Worm (Caenorhabditis elegans) whole organism, L1 larva: Measurements from ENCODE around the gene srh-147.

Source experiments
- ama-1 ChIP-seq: fragments of 150-350 bp; optimal IDR thresholded peaks from 2 replicates; lab custom pipeline; 2014
- ceh-82 ChIP-seq, 3 experiments: fragments of 150-350 bp in 1 of 3; sonication (generic microtip) in 2 of 3; optimal IDR thresholded peaks; 2 replicates each; lab custom pipeline; 2014 to 2017; ENCODE audit warnings: missing biosample characterization in 3 of 3, missing genetic modification characterization in 3 of 3
- egl-13 ChIP-seq: sonication (generic microtip); optimal IDR thresholded peaks from 2 replicates; lab custom pipeline; 2016; ENCODE audit warnings: missing genotype, missing genetic modification reagents, missing genetic modification characterization, missing compliant biosample characterization
- jun-1 ChIP-seq: fragments of 150-350 bp; optimal IDR thresholded peaks from 2 replicates; lab custom pipeline; 2014; ENCODE audit warnings: missing biosample characterization, missing genetic modification reagents, missing genetic modification characterization
- lin-13 ChIP-seq: fragments of 150-350 bp; optimal IDR thresholded peaks from 2 replicates; lab custom pipeline; 2014; ENCODE audit warnings: missing biosample characterization, missing genetic modification reagents, missing genetic modification characterization
- mep-1 ChIP-seq: fragments of 150-350 bp; optimal IDR thresholded peaks from 2 replicates; lab custom pipeline; 2014; ENCODE audit warnings: missing biosample characterization, missing genetic modification characterization
- nhr-11 ChIP-seq: fragments of 150-350 bp; optimal IDR thresholded peaks from 2 replicates; lab custom pipeline; 2014; ENCODE audit warnings: missing biosample characterization, missing genetic modification characterization
- nhr-77 ChIP-seq: fragments of 150-350 bp; optimal IDR thresholded peaks from 2 replicates; lab custom pipeline; 2014; ENCODE audit warnings: missing biosample characterization, missing genetic modification characterization
- pqm-1 ChIP-seq: sonication (generic microtip); optimal IDR thresholded peaks from 3 replicates; lab custom pipeline; 2017; ENCODE audit warnings: missing biosample characterization, missing genetic modification characterization
- sox-4 ChIP-seq: sonication (generic microtip); optimal IDR thresholded peaks from 2 replicates; lab custom pipeline; 2016; ENCODE audit warnings: missing genetic modification characterization, missing compliant biosample characterization
- swsn-7 ChIP-seq: sonication (generic microtip); optimal IDR thresholded peaks from 2 replicates; lab custom pipeline; 2016; ENCODE audit warnings: missing genetic modification characterization, missing compliant biosample characterization
- unc-62 ChIP-seq: fragments of 150-350 bp; optimal IDR thresholded peaks from 2 replicates; lab custom pipeline; 2014; ENCODE audit warnings: missing biosample characterization, missing genetic modification reagents, missing genetic modification characterization
- zag-1 ChIP-seq: fragments of 150-350 bp; optimal IDR thresholded peaks from 2 replicates; lab custom pipeline; 2014; ENCODE audit warnings: missing biosample characterization, missing genetic modification characterization

ce11 chrV:15865839-15866238, 15.7 kb upstream of the srh-147 start, which contains the start of gene srh-293:
- no peak for TF ChIP-seq egl-13 (tag; lab: Kevin White, UChicago)
- no peak for TF ChIP-seq nhr-11
- no peak for TF ChIP-seq unc-62
- TF ChIP-seq ama-1: no peak
- TF ChIP-seq zag-1: no peak
- no peak for TF ChIP-seq sox-4 (tag; lab: Kevin White, UChicago)
- TF ChIP-seq jun-1 (tag; lab: Kevin White, UChicago): no peak
- TF ChIP-seq nhr-77 (tag; lab: Kevin White, UChicago): no peak
- no peak for TF ChIP-seq pqm-1 (tag; lab: Kevin White, UChicago)
- no peak for TF ChIP-seq ceh-82 (tag; optimal IDR thresholded peaks at IDR 0.05; lab: Kevin White, UChicago)
- no peak for TF ChIP-seq mep-1 (tag; lab: Kevin White, UChicago)
- no peak for TF ChIP-seq lin-13 (GFP tag; lab: Kevin White, UChicago)
- TF ChIP-seq swsn-7 (tag; lab: Kevin White, UChicago): no peak
